Fruit fly (Drosophila melanogaster) whole organism, embryonic: ENCODE results near the gene Idi.

ENCODE experiments used
- BEAF-32 ChIP-seq: fragments of 200-800 bp; sonication (Bioruptor generic); optimal IDR thresholded peaks from 3 replicates; lab custom pipeline; 2017; ENCODE audit warnings: missing biosample characterization, missing genetic modification characterization, mild to moderate bottlenecking, moderate library complexity, missing genetic modification reagents
- CG10209 ChIP-seq: fragments of 200-800 bp; sonication (Bioruptor generic); optimal IDR thresholded peaks from 3 replicates; lab custom pipeline; 2017; ENCODE audit warnings: missing biosample characterization, mild to moderate bottlenecking, missing genetic modification characterization, missing genetic modification reagents
- CG10979 ChIP-seq: fragments of 200-800 bp; sonication (Bioruptor generic); optimal IDR thresholded peaks from 2 replicates; lab custom pipeline; 2018; ENCODE audit warnings: missing biosample characterization, mild to moderate bottlenecking, missing genetic modification characterization, moderate library complexity
- CG12744 ChIP-seq: fragments of 200-800 bp; sonication (Bioruptor generic); optimal IDR thresholded peaks from 2 replicates; lab custom pipeline; 2016; ENCODE audit warnings: missing biosample characterization, missing genetic modification characterization
- CG13775 ChIP-seq: fragments of 200-800 bp; sonication (Bioruptor generic); optimal IDR thresholded peaks from 3 replicates; lab custom pipeline; 2017; ENCODE audit warnings: missing biosample characterization, mild to moderate bottlenecking, missing genetic modification characterization
- CG14667 ChIP-seq: fragments of 200-800 bp; sonication (Bioruptor generic); IDR thresholded peaks from 2 replicates; pipeline ENCODE4 v1.3.6; 2022; ENCODE audit warnings: missing biosample characterization, missing genetic modification characterization
- CG14860 ChIP-seq: fragments of 200-800 bp; sonication (Bioruptor generic); IDR thresholded peaks from 3 replicates; pipeline ENCODE4 v1.3.6; 2022; ENCODE audit warnings: missing biosample characterization, missing genetic modification characterization; ENCODE audit not compliant: partially characterized antibody
- CG15011 ChIP-seq: fragments of 200-800 bp; sonication (Bioruptor generic); optimal IDR thresholded peaks from 3 replicates; lab custom pipeline; 2018; ENCODE audit warnings: missing biosample characterization, mild to moderate bottlenecking, missing genetic modification characterization
- CG1647 ChIP-seq: fragments of 200-800 bp; sonication (Bioruptor generic); optimal IDR thresholded peaks from 3 replicates; lab custom pipeline; 2016; ENCODE audit warnings: missing biosample characterization, missing genetic modification characterization
- CG18599 ChIP-seq: fragments of 200-800 bp; sonication (Bioruptor generic); optimal IDR thresholded peaks from 3 replicates; lab custom pipeline; 2017; ENCODE audit warnings: missing biosample characterization, missing genetic modification characterization, mild to moderate bottlenecking, moderate library complexity, missing genetic modification reagents
- CG2199 ChIP-seq: fragments of 200-800 bp; sonication (Bioruptor generic); IDR thresholded peaks from 3 replicates; pipeline ENCODE4 v1.3.6; 2022; ENCODE audit warnings: missing biosample characterization, missing genetic modification characterization
- CG30431 ChIP-seq: fragments of 200-800 bp; sonication (Bioruptor generic); optimal IDR thresholded peaks from 2 replicates; lab custom pipeline; 2017; ENCODE audit warnings: missing biosample characterization, missing genetic modification characterization
- CG3163 ChIP-seq: fragments of 200-800 bp; sonication (Bioruptor generic); optimal IDR thresholded peaks from 3 replicates; lab custom pipeline; 2016; ENCODE audit warnings: missing biosample characterization, missing genetic modification characterization
- CG34224 ChIP-seq: fragments of 200-800 bp; sonication (Bioruptor generic); IDR thresholded peaks from 3 replicates; pipeline ENCODE4 v1.3.6; 2022; ENCODE audit warnings: missing biosample characterization, missing genetic modification characterization; ENCODE audit not compliant: partially characterized antibody
- CG7357 ChIP-seq: fragments of 200-800 bp; sonication (Bioruptor generic); IDR thresholded peaks from 3 replicates; pipeline ENCODE4 v1.3.6; 2022; ENCODE audit warnings: missing biosample characterization, missing genetic modification characterization
- CG7928 ChIP-seq: fragments of 200-800 bp; sonication (Bioruptor generic); optimal IDR thresholded peaks from 2 replicates; lab custom pipeline; 2017; ENCODE audit warnings: missing biosample characterization, mild to moderate bottlenecking, missing genetic modification characterization
- CG7963 ChIP-seq: fragments of 200-800 bp; sonication (Bioruptor generic); IDR thresholded peaks from 3 replicates; pipeline ENCODE4 v1.3.6; 2022; ENCODE audit warnings: missing biosample characterization, missing genetic modification characterization; ENCODE audit not compliant: partially characterized antibody
- CG9609 ChIP-seq: fragments of 200-800 bp; sonication (Bioruptor generic); optimal IDR thresholded peaks from 3 replicates; lab custom pipeline; 2016; ENCODE audit warnings: missing biosample characterization, missing genetic modification characterization
- D ChIP-seq, 2 experiments: fragments of 200-800 bp in 1 of 2; fragments of >200 bp in 1 of 2; sonication (Bioruptor generic) in 1 of 2; optimal IDR thresholded peaks; 2 replicates in 1 of 2; 3 replicates in 1 of 2; lab custom pipeline; 2017; ENCODE audit warnings: mild to moderate bottlenecking in 1 of 2, missing biosample characterization in 1 of 2, missing genetic modification characterization in 1 of 2, missing genetic modification reagents in 1 of 2
- D19A ChIP-seq: fragments of 200-800 bp; optimal IDR thresholded peaks from 3 replicates; lab custom pipeline; 2019; ENCODE audit warnings: missing biosample characterization, mild to moderate bottlenecking, missing genetic modification characterization, moderate library complexity
- Dip2 ChIP-seq: fragments of 200-800 bp; sonication (Bioruptor generic); IDR thresholded peaks from 2 replicates; pipeline ENCODE4 v1.3.6; 2022; ENCODE audit warnings: missing biosample characterization, missing genetic modification characterization
- GATAe ChIP-seq: fragments of 200-800 bp; sonication (Bioruptor generic); conservative IDR thresholded peaks from 2 replicates; pipeline ENCODE4 v1.3.6; 2022; ENCODE audit warnings: missing biosample characterization, missing genetic modification characterization
- Mes4 ChIP-seq: fragments of 200-800 bp; sonication (Bioruptor generic); optimal IDR thresholded peaks from 2 replicates; lab custom pipeline; 2016; ENCODE audit warnings: missing biosample characterization, missing genetic modification characterization
- Nf-YC ChIP-seq: fragments of 200-800 bp; optimal IDR thresholded peaks from 3 replicates; lab custom pipeline; 2019; ENCODE audit warnings: missing biosample characterization, mild to moderate bottlenecking, missing genetic modification characterization, moderate library complexity
- PHDP ChIP-seq: fragments of 200-800 bp; sonication (Bioruptor generic); optimal IDR thresholded peaks from 3 replicates; lab custom pipeline; 2018; ENCODE audit warnings: missing biosample characterization, mild to moderate bottlenecking, missing genetic modification characterization, moderate library complexity
- Ptx1 ChIP-seq: fragments of 200-800 bp; sonication (Bioruptor generic); IDR thresholded peaks from 2 replicates; pipeline ENCODE4 v1.3.6; 2022; ENCODE audit warnings: missing biosample characterization, missing genetic modification characterization
- Ravus ChIP-seq: fragments of 200-800 bp; sonication (Bioruptor generic); IDR thresholded peaks from 2 replicates; pipeline ENCODE4 v1.3.6; 2022; ENCODE audit warnings: missing biosample characterization, missing genetic modification characterization
- Rfx ChIP-seq: fragments of 200-800 bp; sonication (Bioruptor generic); IDR thresholded peaks from 2 replicates; pipeline ENCODE4 v1.3.6; 2022; ENCODE audit warnings: missing biosample characterization, missing genetic modification characterization
- Rx ChIP-seq: fragments of 200-800 bp; sonication (Bioruptor generic); IDR thresholded peaks from 2 replicates; pipeline ENCODE4 v1.3.6; 2022; ENCODE audit warnings: missing biosample characterization, missing genetic modification characterization
- Sin3A ChIP-seq: fragments of >200 bp; optimal IDR thresholded peaks from 2 replicates; lab custom pipeline; 2018
- YL-1 ChIP-seq: fragments of 200-800 bp; sonication (Bioruptor generic); optimal IDR thresholded peaks from 3 replicates; lab custom pipeline; 2017; ENCODE audit warnings: missing biosample characterization, mild to moderate bottlenecking, missing genetic modification characterization
- ash1 ChIP-seq: fragments of 200-800 bp; sonication (Bioruptor generic); optimal IDR thresholded peaks from 2 replicates; lab custom pipeline; 2018; ENCODE audit warnings: missing biosample characterization, mild to moderate bottlenecking, missing genetic modification characterization
- cato ChIP-seq: fragments of 200-800 bp; sonication (Bioruptor generic); optimal IDR thresholded peaks from 2 replicates; lab custom pipeline; 2016; ENCODE audit warnings: missing biosample characterization, missing genetic modification characterization, borderline replicate concordance
- dpn ChIP-seq, 2 experiments: fragments of 200-800 bp; sonication (Bioruptor generic); optimal IDR thresholded peaks; 3 replicates each; lab custom pipeline; 2016; ENCODE audit warnings: missing biosample characterization in 2 of 2, missing genetic modification characterization in 2 of 2
- eve ChIP-seq, 2 experiments: fragments of >200 bp; optimal IDR thresholded peaks; 2 replicates each; lab custom pipeline; 2017; ENCODE audit warnings: missing biosample characterization in 2 of 2, missing genetic modification characterization in 2 of 2
- fd64A ChIP-seq: fragments of 200-800 bp; sonication (Bioruptor generic); optimal IDR thresholded peaks from 3 replicates; lab custom pipeline; 2018; ENCODE audit warnings: missing biosample characterization, mild to moderate bottlenecking, missing genetic modification characterization
- fd96Cb ChIP-seq: fragments of 200-800 bp; sonication (Bioruptor generic); optimal IDR thresholded peaks from 2 replicates; lab custom pipeline; 2018; ENCODE audit warnings: missing biosample characterization, mild to moderate bottlenecking, missing genetic modification characterization, moderate library complexity
- grn ChIP-seq: fragments of 200-800 bp; sonication (Bioruptor generic); optimal IDR thresholded peaks from 3 replicates; lab custom pipeline; 2017; ENCODE audit warnings: missing biosample characterization, missing genetic modification characterization
- gro ChIP-seq: fragments of 200-800 bp; sonication (Bioruptor generic); optimal IDR thresholded peaks from 2 replicates; lab custom pipeline; 2016; ENCODE audit warnings: missing biosample characterization, missing genetic modification characterization
- gt ChIP-seq: fragments of 200-800 bp; sonication (Bioruptor generic); IDR thresholded peaks from 2 replicates; pipeline ENCODE4 v1.3.6; 2022; ENCODE audit warnings: missing biosample characterization, missing genetic modification characterization
- lbe ChIP-seq: fragments of 200-800 bp; sonication (Bioruptor generic); optimal IDR thresholded peaks from 2 replicates; lab custom pipeline; 2016; ENCODE audit warnings: missing biosample characterization, mild to moderate bottlenecking, missing genetic modification characterization
- nerfin-2 ChIP-seq: fragments of 200-800 bp; sonication (Bioruptor generic); IDR thresholded peaks from 2 replicates; pipeline ENCODE4 v1.3.6; 2022; ENCODE audit warnings: missing biosample characterization, missing genetic modification characterization; ENCODE audit not compliant: partially characterized antibody
- nmo ChIP-seq: fragments of 200-800 bp; sonication (Bioruptor generic); optimal IDR thresholded peaks from 2 replicates; lab custom pipeline; 2018; ENCODE audit warnings: missing biosample characterization, mild to moderate bottlenecking, missing genetic modification characterization, moderate library complexity
- salm ChIP-seq: fragments of 200-800 bp; sonication (Bioruptor generic); optimal IDR thresholded peaks from 2 replicates; lab custom pipeline; 2018; ENCODE audit warnings: missing biosample characterization, mild to moderate bottlenecking, missing genetic modification characterization
- sens-2 ChIP-seq: fragments of 200-800 bp; sonication (Bioruptor generic); IDR thresholded peaks from 2 replicates; pipeline ENCODE4 v1.3.6; 2022; ENCODE audit warnings: missing biosample characterization, missing genetic modification characterization
- sisA ChIP-seq: fragments of 200-800 bp; sonication (Bioruptor generic); IDR thresholded peaks from 2 replicates; pipeline ENCODE4 v1.3.6; 2022; ENCODE audit warnings: missing biosample characterization, missing genetic modification characterization
- sr ChIP-seq: fragments of 200-800 bp; sonication (Bioruptor generic); IDR thresholded peaks from 3 replicates; pipeline ENCODE4 v1.3.6; 2022; ENCODE audit warnings: missing biosample characterization, missing genetic modification characterization
- tup ChIP-seq: fragments of 200-800 bp; sonication (Bioruptor generic); optimal IDR thresholded peaks from 2 replicates; lab custom pipeline; 2016; ENCODE audit warnings: missing biosample characterization, mild to moderate bottlenecking, missing genetic modification characterization, moderate library complexity
- usp ChIP-seq: fragments of >200 bp; optimal IDR thresholded peaks from 2 replicates; lab custom pipeline; 2017; ENCODE audit warnings: missing biosample characterization, missing genetic modification characterization
- wor ChIP-seq: fragments of 200-800 bp; sonication (Bioruptor generic); IDR thresholded peaks from 2 replicates; pipeline ENCODE4 v1.3.6; 2022; ENCODE audit warnings: missing biosample characterization, missing genetic modification characterization

Gene Idi

DNA sequence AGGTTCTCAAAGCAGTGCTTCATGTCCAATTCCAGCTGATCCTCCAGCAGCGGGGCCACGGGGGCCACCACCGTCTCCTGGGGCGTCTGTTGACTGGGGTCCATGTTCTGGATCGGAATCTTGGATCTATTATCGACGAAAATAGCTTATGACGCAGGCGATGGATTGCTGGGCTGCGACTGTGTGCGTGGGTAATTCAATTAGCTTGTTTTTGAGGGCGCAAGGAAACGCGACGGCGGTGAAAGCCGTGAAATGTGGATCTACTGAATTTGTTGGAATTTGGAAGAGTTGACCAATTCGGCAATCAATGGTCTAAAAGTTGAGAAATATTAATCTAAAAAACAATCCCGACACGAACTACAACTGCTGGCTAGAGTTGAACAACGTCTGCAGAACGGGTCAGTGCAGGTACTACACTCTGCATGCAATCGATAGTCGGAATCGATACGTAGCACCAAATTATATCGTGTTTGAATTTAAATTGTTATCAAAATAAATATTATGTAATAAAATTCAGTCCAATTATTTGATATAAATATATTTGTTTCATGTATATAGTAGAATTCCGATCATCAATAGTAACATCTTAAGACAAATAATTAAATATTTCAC, 3.6 kb downstream of the Idi start, which contains the start of gene CG3308 (continued):
- TF ChIP-seq nerfin-2 (GFP tag; lab: Robert Waterston, UW) (peak; percentile 74), CG15011 (no peak), BEAF-32 (GFP tag; lab: Kevin White, UChicago) (peak; percentile 87), gt (no peak; the same call in 1 of the 2 replicates), sisA (no peak), ash1 (GFP tag; lab: Kevin White, UChicago) (no peak), CG12744 (GFP tag; lab: Kevin White, UChicago) (no peak), CG7357 (GFP tag; lab: Robert Waterston, UW) (no peak), CG30431 (GFP tag; lab: Kevin White, UChicago) (no peak), salm (no peak), Mes4 (no peak), Ptx1 (GFP tag; lab: Robert Waterston, UW) (no peak), sens-2 (GFP tag; lab: Robert Waterston, UW) (no peak), CG14860 (peak; percentile 75), dpn (GFP tag; optimal IDR thresholded peaks at IDR 0.05; lab: Kevin White, UChicago) (peak; percentile 40 to 51), eve (GFP tag; optimal IDR thresholded peaks at IDR 0.05; lab: Kevin White, UChicago) (no peak), CG7928 (GFP tag; lab: Kevin White, UChicago) (peak; percentile 28), GATAe (GFP tag; lab: Robert Waterston, UW) (no peak), CG2199 (GFP tag; lab: Robert Waterston, UW) (no peak), D (optimal IDR thresholded peaks at IDR 0.05; lab: Kevin White, UChicago) (no peak), D (GFP tag; optimal IDR thresholded peaks at IDR 0.05; lab: Kevin White, UChicago) (no peak), CG9609 (no peak), Rx (GFP tag; lab: Robert Waterston, UW) (no peak; the same call in 1 of the 2 replicates), usp (no peak), Dip2 (GFP tag; lab: Robert Waterston, UW) (no peak), fd64A (GFP tag; lab: Kevin White, UChicago) (no peak), CG18599 (GFP tag; lab: Kevin White, UChicago) (peak; percentile 33), wor (GFP tag; lab: Robert Waterston, UW) (no peak), PHDP (tag; lab: Kevin White, UChicago) (no peak), CG34224 (GFP tag; lab: Robert Waterston, UW) (peak; percentile 83), fd96Cb (no peak), cato (GFP tag; lab: Kevin White, UChicago) (no peak), YL-1 (GFP tag; lab: Kevin White, UChicago) (peak; percentile 68), CG10209 (GFP tag; lab: Kevin White, UChicago) (peak; percentile 1), CG10979 (tag; lab: Kevin White, UChicago) (peak; percentile 45), nmo (peak; percentile 37), Nf-YC (no peak), sr (GFP tag; lab: Robert Waterston, UW) (no peak), CG7963 (GFP tag; lab: Robert Waterston, UW) (peak; percentile 75), D19A (no peak), Ravus (GFP tag; lab: Robert Waterston, UW) (no peak), Sin3A (peak; percentile 33), lbe (GFP tag; lab: Kevin White, UChicago) (peak; percentile 50), CG14667 (GFP tag; lab: Robert Waterston, UW) (no peak), Rfx (peak; percentile 78), tup (no peak), CG13775 (GFP tag; lab: Kevin White, UChicago) (peak; percentile 2), grn (GFP tag; lab: Kevin White, UChicago) (no peak), gro (peak; percentile 65), CG1647 (GFP tag; lab: Kevin White, UChicago) (peak; percentile 65), CG3163 (GFP tag; lab: Kevin White, UChicago) (no peak)
